Worm (Caenorhabditis elegans) whole organism, young adult: ENCODE measurements around the gene ins-35.

Source experiments
- B0035.1 ChIP-seq: sonication (generic microtip); optimal IDR thresholded peaks from 2 replicates; lab custom pipeline; 2016; ENCODE audit warnings: missing genetic modification characterization, mild to moderate bottlenecking, missing compliant biosample characterization, missing genotype, missing genetic modification reagents
- B0261.1 ChIP-seq: sonication (generic microtip); optimal IDR thresholded peaks from 2 replicates; lab custom pipeline; 2016; ENCODE audit warnings: mild to moderate bottlenecking, missing genetic modification characterization, moderate library complexity, missing compliant biosample characterization
- C17E4.6 ChIP-seq: fragments of 200-800 bp; sonication (Bioruptor generic); IDR thresholded peaks from 2 replicates; pipeline ENCODE4 v1.3.6; 2022; ENCODE audit warnings: missing genetic modification reagents, missing genetic modification characterization, missing compliant biosample characterization
- F49E8.2 ChIP-seq: sonication (generic microtip); optimal IDR thresholded peaks from 3 replicates; lab custom pipeline; 2017; ENCODE audit warnings: missing genetic modification characterization, mild to moderate bottlenecking, missing compliant biosample characterization, antibody characterized with exemption, moderate library complexity; ENCODE audit not compliant: insufficient read depth
- K11D2.4 ChIP-seq: fragments of 200-800 bp; sonication (Bioruptor generic); IDR thresholded peaks from 2 replicates; pipeline ENCODE4 v1.3.6; 2022; ENCODE audit warnings: missing genetic modification reagents, missing genetic modification characterization, missing compliant biosample characterization
- K12H6.12 ChIP-seq: fragments of 200-800 bp; sonication (Bioruptor generic); optimal IDR thresholded peaks from 2 replicates; lab custom pipeline; 2018; ENCODE audit warnings: mild to moderate bottlenecking, missing genetic modification characterization, missing compliant biosample characterization
- T26A5.8 ChIP-seq: sonication (generic microtip); optimal IDR thresholded peaks from 2 replicates; lab custom pipeline; 2016; ENCODE audit warnings: missing genetic modification characterization, missing compliant biosample characterization
- Y53F4B.3 ChIP-seq: fragments of 200-800 bp; sonication (Bioruptor generic); IDR thresholded peaks from 2 replicates; pipeline ENCODE4 v1.3.6; 2022; ENCODE audit warnings: missing genetic modification reagents, missing genetic modification characterization, missing compliant biosample characterization
- Y53G8AR.9 ChIP-seq: fragments of 200-800 bp; sonication (Bioruptor generic); conservative IDR thresholded peaks from 2 replicates; pipeline ENCODE4 v1.3.6; 2022; ENCODE audit warnings: missing genetic modification reagents, missing genetic modification characterization, missing compliant biosample characterization
- ama-1 ChIP-seq, 3 experiments: fragments of 150-350 bp in 1 of 3; sonication (generic microtip) in 2 of 3; optimal IDR thresholded peaks; 2 replicates each; lab custom pipeline; 2014 to 2018; ENCODE audit warnings: missing biosample characterization in 2 of 3, missing genetic modification characterization in 2 of 3, missing genetic modification reagents in 2 of 3
- aptf-2 ChIP-seq: fragments of 200-800 bp; sonication (Bioruptor generic); conservative IDR thresholded peaks from 2 replicates; pipeline ENCODE4 v1.3.6; 2022; ENCODE audit warnings: missing genetic modification reagents, missing genetic modification characterization, missing compliant biosample characterization
- athp-1 ChIP-seq: sonication (generic microtip); optimal IDR thresholded peaks from 2 replicates; lab custom pipeline; 2017; ENCODE audit warnings: mild to moderate bottlenecking, missing genetic modification characterization, missing compliant biosample characterization
- ccch-3 ChIP-seq: fragments of 200-800 bp; sonication (Bioruptor generic); optimal IDR thresholded peaks from 2 replicates; lab custom pipeline; 2018; ENCODE audit warnings: mild to moderate bottlenecking, missing genetic modification characterization, missing compliant biosample characterization
- cebp-1 ChIP-seq, 2 experiments: fragments of 200-800 bp in 1 of 2; sonication (Bioruptor generic) in 1 of 2; sonication (generic microtip) in 1 of 2; IDR thresholded peaks in 1 of 2; optimal IDR thresholded peaks in 1 of 2; 2 replicates each; pipeline versions ENCODE4 v1.3.6 to Lab custom; 2017 to 2022; ENCODE audit warnings: missing compliant biosample characterization in 2 of 2, missing genetic modification characterization in 2 of 2, mild to moderate bottlenecking in 1 of 2, missing genetic modification reagents in 1 of 2, moderate library complexity in 1 of 2
- ceh-100 ChIP-seq: fragments of 200-800 bp; sonication (Bioruptor generic); IDR thresholded peaks from 2 replicates; pipeline ENCODE4 v1.3.6; 2022; ENCODE audit warnings: missing genetic modification reagents, missing genetic modification characterization, missing compliant biosample characterization
- ceh-40 ChIP-seq: fragments of 200-800 bp; sonication (Bioruptor generic); IDR thresholded peaks from 2 replicates; pipeline ENCODE4 v1.3.6; 2022; ENCODE audit warnings: missing genetic modification characterization, missing compliant biosample characterization
- ceh-58 ChIP-seq: fragments of 200-800 bp; sonication (Bioruptor generic); IDR thresholded peaks from 2 replicates; pipeline ENCODE4 v1.3.6; 2022; ENCODE audit warnings: missing genetic modification characterization, missing compliant biosample characterization
- ceh-79 ChIP-seq: sonication (generic microtip); optimal IDR thresholded peaks from 2 replicates; lab custom pipeline; 2017; ENCODE audit warnings: mild to moderate bottlenecking, missing genetic modification characterization, missing compliant biosample characterization
- chd-7 ChIP-seq: sonication (generic microtip); optimal IDR thresholded peaks from 2 replicates; lab custom pipeline; 2016; ENCODE audit warnings: mild to moderate bottlenecking, missing genetic modification characterization, moderate library complexity, missing compliant biosample characterization
- dox-1 ChIP-seq: fragments of 200-800 bp; sonication (Bioruptor generic); IDR thresholded peaks from 2 replicates; pipeline ENCODE4 v1.3.6; 2022; ENCODE audit warnings: missing genetic modification reagents, missing genetic modification characterization, missing compliant biosample characterization
- efl-1 ChIP-seq: fragments of 150-350 bp; optimal IDR thresholded peaks from 2 replicates; lab custom pipeline; 2014; ENCODE audit warnings: missing biosample characterization, missing genetic modification reagents, missing genetic modification characterization
- egl-18 ChIP-seq: fragments of 200-800 bp; sonication (Bioruptor generic); IDR thresholded peaks from 2 replicates; pipeline ENCODE4 v1.3.6; 2022; ENCODE audit warnings: missing genetic modification reagents, missing genetic modification characterization, missing compliant biosample characterization
- fkh-3 ChIP-seq: sonication (generic microtip); optimal IDR thresholded peaks from 2 replicates; lab custom pipeline; 2016; ENCODE audit warnings: mild to moderate bottlenecking, missing genetic modification characterization, missing compliant biosample characterization
- gei-17 ChIP-seq: fragments of 200-800 bp; sonication (Bioruptor generic); optimal IDR thresholded peaks from 2 replicates; lab custom pipeline; 2018; ENCODE audit warnings: mild to moderate bottlenecking, missing genetic modification characterization, missing compliant biosample characterization
- him-1 ChIP-seq: sonication (generic microtip); optimal IDR thresholded peaks from 2 replicates; lab custom pipeline; 2016; ENCODE audit warnings: missing genotype, missing genetic modification reagents, missing genetic modification characterization, missing compliant biosample characterization
- hlh-12 ChIP-seq: sonication (generic microtip); optimal IDR thresholded peaks from 2 replicates; lab custom pipeline; 2016; ENCODE audit warnings: missing genetic modification characterization, missing compliant biosample characterization
- hlh-26 ChIP-seq: fragments of 200-800 bp; sonication (Bioruptor generic); conservative IDR thresholded peaks from 2 replicates; pipeline ENCODE4 v1.3.6; 2022; ENCODE audit warnings: missing genetic modification reagents, missing genetic modification characterization, missing compliant biosample characterization
- hrde-1 ChIP-seq: sonication (generic microtip); optimal IDR thresholded peaks from 2 replicates; lab custom pipeline; 2016; ENCODE audit warnings: missing genetic modification characterization, mild to moderate bottlenecking, missing compliant biosample characterization, moderate library complexity, missing genotype, missing genetic modification reagents, borderline replicate concordance
- lin-54 ChIP-seq: fragments of 200-800 bp; sonication (Bioruptor generic); optimal IDR thresholded peaks from 2 replicates; lab custom pipeline; 2018; ENCODE audit warnings: mild to moderate bottlenecking, missing genetic modification characterization, missing compliant biosample characterization
- lsl-1 ChIP-seq: fragments of 200-800 bp; sonication (Bioruptor generic); optimal IDR thresholded peaks from 2 replicates; lab custom pipeline; 2018; ENCODE audit warnings: mild to moderate bottlenecking, missing genetic modification characterization, moderate library complexity, missing compliant biosample characterization
- madf-10 ChIP-seq: sonication (generic microtip); optimal IDR thresholded peaks from 2 replicates; lab custom pipeline; 2016; ENCODE audit warnings: mild to moderate bottlenecking, missing genetic modification characterization, missing compliant biosample characterization
- madf-3 ChIP-seq: fragments of 200-800 bp; sonication (Bioruptor generic); IDR thresholded peaks from 2 replicates; pipeline ENCODE4 v1.3.6; 2022; ENCODE audit warnings: missing genetic modification reagents, missing genetic modification characterization, missing compliant biosample characterization
- mcd-1 ChIP-seq: fragments of 200-800 bp; sonication (Bioruptor generic); IDR thresholded peaks from 2 replicates; pipeline ENCODE4 v1.3.6; 2022; ENCODE audit warnings: missing genetic modification reagents, missing genetic modification characterization, missing compliant biosample characterization
- mel-28 ChIP-seq: sonication (generic microtip); optimal IDR thresholded peaks from 2 replicates; lab custom pipeline; 2016; ENCODE audit warnings: borderline replicate concordance, mild to moderate bottlenecking, missing genetic modification characterization, missing compliant biosample characterization
- nhr-179 ChIP-seq: sonication (generic microtip); optimal IDR thresholded peaks from 2 replicates; lab custom pipeline; 2016; ENCODE audit warnings: mild to moderate bottlenecking, missing genetic modification characterization, missing compliant biosample characterization
- nhr-80 ChIP-seq: sonication (generic microtip); optimal IDR thresholded peaks from 2 replicates; lab custom pipeline; 2016; ENCODE audit warnings: missing genetic modification characterization, missing compliant biosample characterization
- pha-4 ChIP-seq: fragments of 150-350 bp; sonication (generic microtip); optimal IDR thresholded peaks from 2 replicates; lab custom pipeline; 2014; ENCODE audit warnings: missing biosample characterization, missing genetic modification reagents, missing genetic modification characterization
- snpc-1.1 ChIP-seq: sonication (generic microtip); optimal IDR thresholded peaks from 2 replicates; lab custom pipeline; 2017; ENCODE audit warnings: missing genetic modification characterization, mild to moderate bottlenecking, missing compliant biosample characterization, antibody characterized with exemption, moderate library complexity, missing genotype, missing genetic modification reagents; ENCODE audit not compliant: insufficient read depth
- snpc-1.3 ChIP-seq: sonication (generic microtip); optimal IDR thresholded peaks from 2 replicates; lab custom pipeline; 2017; ENCODE audit warnings: missing genetic modification characterization, mild to moderate bottlenecking, missing compliant biosample characterization, antibody characterized with exemption, moderate library complexity, missing genotype, missing genetic modification reagents; ENCODE audit not compliant: insufficient read depth
- tbx-9 ChIP-seq: sonication (generic microtip); optimal IDR thresholded peaks from 2 replicates; lab custom pipeline; 2016; ENCODE audit warnings: borderline replicate concordance, missing genetic modification characterization, inconsistent platforms, missing compliant biosample characterization
- tlf-1 ChIP-seq: fragments of 200-800 bp; sonication (Bioruptor generic); optimal IDR thresholded peaks from 2 replicates; lab custom pipeline; 2018; ENCODE audit warnings: mild to moderate bottlenecking, missing genetic modification characterization, missing compliant biosample characterization
- unc-130 ChIP-seq: sonication (generic microtip); optimal IDR thresholded peaks from 2 replicates; lab custom pipeline; 2016; ENCODE audit warnings: missing genetic modification reagents, missing genetic modification characterization, missing compliant biosample characterization
- unc-62 ChIP-seq: fragments of 150-350 bp; optimal IDR thresholded peaks from 2 replicates; lab custom pipeline; 2014; ENCODE audit warnings: missing biosample characterization, missing genetic modification reagents, missing genetic modification characterization
- zim-3 ChIP-seq: sonication (generic microtip); optimal IDR thresholded peaks from 2 replicates; lab custom pipeline; 2017; ENCODE audit warnings: mild to moderate bottlenecking, missing genetic modification characterization, moderate library complexity, missing compliant biosample characterization
- ztf-22 ChIP-seq: fragments of 200-800 bp; sonication (Bioruptor generic); optimal IDR thresholded peaks from 2 replicates; lab custom pipeline; 2018; ENCODE audit warnings: mild to moderate bottlenecking, missing genetic modification characterization, moderate library complexity, missing compliant biosample characterization
- ztf-25 ChIP-seq: fragments of 200-800 bp; sonication (Bioruptor generic); IDR thresholded peaks from 2 replicates; pipeline ENCODE4 v1.3.6; 2022; ENCODE audit warnings: missing genetic modification reagents, missing genetic modification characterization, missing compliant biosample characterization
- ztf-6 ChIP-seq: fragments of 200-800 bp; sonication (Bioruptor generic); IDR thresholded peaks from 2 replicates; pipeline ENCODE4 v1.3.6; 2022; ENCODE audit warnings: missing genetic modification reagents, missing genetic modification characterization, missing compliant biosample characterization

ins-35 gene

DNA sequence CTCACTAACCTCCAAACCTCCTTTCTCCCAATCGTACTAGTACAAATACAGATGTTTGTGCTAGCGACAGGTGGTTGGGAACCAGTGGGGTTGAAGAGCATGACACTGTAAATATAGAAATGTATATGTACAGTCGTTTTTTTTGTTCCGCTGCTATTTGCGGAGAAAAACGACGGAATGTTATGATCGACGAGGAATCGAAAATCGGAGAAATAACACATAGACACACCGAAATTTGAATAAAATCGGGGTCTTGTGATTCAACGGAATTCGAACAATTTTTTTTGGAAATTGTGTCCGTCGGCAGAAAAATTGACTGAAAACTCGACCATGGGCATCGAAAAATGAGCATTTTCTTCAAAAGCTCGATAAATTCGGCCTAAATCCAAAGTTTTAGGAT is 36.3 kb downstream of the ins-35 start, which contains the start of gene F53H2.3:
Gene F53H2.3, minus strand, starts transcription at position 101 of the 400 bp plus-strand sequence.
- TF ChIP-seq efl-1 (no peak), egl-18 (no peak), hlh-12 (no peak), hlh-26 (GFP tag; lab: Robert Waterston, UW) (no peak), tlf-1 (GFP tag; lab: Kevin White, UChicago) (no peak), dox-1 (GFP tag; lab: Robert Waterston, UW) (no peak), zim-3 (no peak), nhr-179 (no peak), T26A5.8 (tag; lab: Kevin White, UChicago) (no peak), C17E4.6 (no peak), ceh-100 (GFP tag; lab: Robert Waterston, UW) (no peak), K11D2.4 (no peak), snpc-1.3 (tag; lab: Kevin White, UChicago) (no peak), B0261.1 (tag; lab: Kevin White, UChicago) (no peak), ceh-79 (tag; lab: Kevin White, UChicago) (no peak)

DNA sequence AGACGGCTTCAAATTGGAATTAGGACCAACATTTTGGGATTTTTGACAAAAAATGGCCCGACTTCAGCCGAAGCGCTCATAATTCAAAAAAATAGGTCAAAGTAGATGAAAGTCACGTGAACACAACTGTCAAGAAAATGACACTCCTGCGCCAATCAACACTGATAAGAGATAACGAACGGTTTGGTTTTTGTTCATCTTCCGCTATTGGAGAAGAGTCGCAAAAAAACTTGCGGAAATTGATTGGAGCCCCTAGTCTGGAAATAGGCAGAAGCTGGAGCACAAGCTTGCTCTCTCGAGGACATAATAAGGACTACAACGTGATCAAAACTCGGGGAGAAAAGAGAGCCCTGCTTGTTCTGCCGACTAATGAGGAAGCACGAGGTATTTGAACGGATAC is 36.9 kb downstream of the ins-35 start:
- TF ChIP-seq ztf-25 (GFP tag; lab: Robert Waterston, UW) = no peak
- TF ChIP-seq unc-130 = no peak
- no peak for TF ChIP-seq B0035.1 (tag; lab: Kevin White, UChicago)
- TF ChIP-seq nhr-80 = peak; percentile 54
- 0 out of 2 replicates have a peak, but pooled peaks have one; percentile 13 for TF ChIP-seq mcd-1 (GFP tag; lab: Robert Waterston, UW)
- no peak for TF ChIP-seq pha-4 (tag; lab: Kevin White, UChicago)
- TF ChIP-seq dox-1 (GFP tag; lab: Robert Waterston, UW) = no peak
- TF ChIP-seq ceh-58 (GFP tag; lab: Robert Waterston, UW) = no peak
- TF ChIP-seq snpc-1.3 (tag; lab: Kevin White, UChicago) = no peak
- TF ChIP-seq aptf-2 (GFP tag; lab: Robert Waterston, UW) = no peak
- no peak for TF ChIP-seq madf-3 (GFP tag; lab: Robert Waterston, UW)
- TF ChIP-seq ccch-3 (GFP tag; lab: Kevin White, UChicago) = no peak
- no peak for TF ChIP-seq cebp-1 (GFP tag; IDR thresholded peaks at IDR 0.05; lab: Robert Waterston, UW)
- TF ChIP-seq cebp-1 (tag; optimal IDR thresholded peaks at IDR 0.05; lab: Kevin White, UChicago) = peak; percentile 34
- no peak for TF ChIP-seq hrde-1
- no peak for TF ChIP-seq F49E8.2 (tag; lab: Kevin White, UChicago)
- TF ChIP-seq fkh-3 (tag; lab: Kevin White, UChicago) = no peak
- TF ChIP-seq ztf-6 (GFP tag; lab: Robert Waterston, UW) = no peak
- TF ChIP-seq snpc-1.1 = no peak
- TF ChIP-seq lin-54 = no peak
- TF ChIP-seq him-1 (tag; lab: Kevin White, UChicago) = no peak
- TF ChIP-seq tbx-9 = no peak
- TF ChIP-seq ama-1 (optimal IDR thresholded peaks at IDR 0.05; lab: Kevin White, UChicago) = peak; percentile 56
- no peak for TF ChIP-seq ama-1 (GFP tag; optimal IDR thresholded peaks at IDR 0.05; lab: Kevin White, UChicago)
- TF ChIP-seq Y53F4B.3 = no peak
- TF ChIP-seq hlh-12 = no peak
- TF ChIP-seq ztf-22 (GFP tag; lab: Kevin White, UChicago) = peak; percentile 36
- TF ChIP-seq Y53G8AR.9 (GFP tag; lab: Robert Waterston, UW) = peak; percentile 64; the same call in 1 of the 2 replicates
- no peak for TF ChIP-seq lsl-1
- no peak for TF ChIP-seq ceh-40 (GFP tag; lab: Robert Waterston, UW)
- TF ChIP-seq madf-10 = peak; percentile 26
- no peak for TF ChIP-seq athp-1 (tag; lab: Kevin White, UChicago)
- no peak for TF ChIP-seq gei-17
- TF ChIP-seq chd-7 (tag; lab: Kevin White, UChicago) = peak; percentile 48
- peak; percentile 42 for TF ChIP-seq unc-62 (GFP tag; lab: Kevin White, UChicago)
- TF ChIP-seq B0261.1 (tag; lab: Kevin White, UChicago) = no peak
- TF ChIP-seq K12H6.12 (tag; lab: Kevin White, UChicago) = no peak
- no peak for TF ChIP-seq mel-28 (tag; lab: Kevin White, UChicago)
